Fruit fly (Drosophila melanogaster) ovary, adult (tissue): Measurements from ENCODE around the gene CG4593.
A peak's percentile ranks its signal among the peaks of the same experiment; 100 is the strongest.

Experiments used
- CG17801 ChIP-seq: fragments of 200-800 bp; optimal IDR thresholded peaks from 2 replicates; lab custom pipeline; 2019; ENCODE audit warnings: missing biosample characterization, mild to moderate bottlenecking, missing genetic modification characterization, moderate library complexity; ENCODE audit not compliant: partially characterized antibody

The CG4593 gene

DNA sequence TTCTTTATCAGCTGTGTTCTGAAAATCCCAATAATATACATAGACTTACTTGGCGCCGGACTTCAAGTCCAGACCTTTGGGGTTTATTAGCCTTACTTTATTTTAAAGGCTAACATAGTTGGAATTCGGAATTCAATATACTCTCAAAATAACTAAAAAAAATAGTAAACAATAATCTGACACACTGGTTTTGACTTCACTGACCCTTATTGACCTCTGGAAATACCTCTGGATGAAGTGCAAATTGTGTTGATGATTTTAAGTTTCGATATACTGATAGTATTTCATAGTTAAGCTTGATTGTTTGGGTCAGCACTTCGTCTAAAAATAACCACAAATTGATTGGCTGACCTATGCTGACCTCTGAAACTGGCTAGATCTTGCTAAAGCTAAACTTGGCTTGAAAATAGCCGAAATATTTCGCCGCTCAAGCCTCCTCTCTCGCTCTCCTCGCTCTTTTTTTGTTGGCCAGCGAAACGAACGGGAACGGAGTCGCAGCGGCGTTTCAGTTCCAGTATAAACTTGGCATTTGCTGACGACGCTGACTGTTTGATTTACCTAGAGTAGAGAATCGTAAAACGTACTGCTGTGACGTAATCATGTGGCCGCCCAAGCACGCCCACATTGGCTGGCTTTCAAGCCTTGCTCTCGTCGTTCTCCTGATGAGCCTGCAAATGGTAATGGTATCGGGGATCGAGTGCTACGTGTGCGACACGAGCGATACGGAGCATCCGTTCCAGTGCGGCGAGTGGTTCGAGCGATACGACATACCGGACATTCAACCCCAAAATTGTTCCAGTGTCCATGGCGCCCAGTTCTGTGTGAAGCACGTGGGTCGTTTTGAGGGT lies 27.5 kb upstream of the CG4593 start, which contains the start of gene bou:
Gene bou (plus strand): TSS at position 507 of the 848 bp plus-strand sequence.
- TF ChIP-seq CG17801 (GFP tag; lab: Kevin White, UChicago), result peak; percentile 11

DNA sequence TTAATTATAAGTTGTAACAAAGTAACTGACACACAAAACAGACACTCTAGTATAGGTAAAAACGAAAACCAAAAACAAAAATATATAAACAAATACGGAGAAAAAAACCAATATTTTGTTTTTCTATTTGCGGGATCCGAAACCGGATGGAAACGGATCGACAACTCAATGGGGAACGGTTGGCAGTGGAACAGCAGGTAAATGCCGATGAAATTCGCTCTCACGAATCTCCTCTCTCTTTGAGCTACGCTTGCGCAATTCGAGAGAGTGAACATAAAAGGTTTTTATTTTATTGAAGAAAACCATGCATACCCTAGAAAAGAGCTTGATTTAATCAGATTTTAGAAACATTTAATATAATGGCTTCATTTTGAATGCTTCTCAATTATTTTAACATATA lies 26.6 kb upstream of the CG4593 start:
- TF ChIP-seq CG17801 (GFP tag; lab: Kevin White, UChicago), result no peak

DNA sequence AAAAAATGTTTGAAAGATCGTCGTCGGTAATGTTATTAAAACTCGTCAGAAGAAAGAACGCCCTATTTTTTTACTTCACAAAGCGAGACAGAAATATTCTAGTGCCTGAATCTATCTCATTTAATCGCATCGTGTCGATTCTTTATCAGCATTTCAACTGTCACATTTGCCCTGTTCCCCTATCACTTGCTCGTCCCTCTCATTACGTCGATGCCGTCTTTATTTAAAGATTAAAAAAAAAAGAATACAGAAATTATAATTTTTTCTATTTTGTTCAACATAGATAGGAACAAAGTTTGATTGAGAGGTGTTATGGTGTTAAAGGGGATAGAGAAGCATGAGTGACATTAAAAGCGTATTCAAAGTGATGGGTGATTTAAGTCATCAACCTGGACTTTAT lies 25.6 kb upstream of the CG4593 start:
- TF ChIP-seq CG17801 (GFP tag; lab: Kevin White, UChicago), result no peak

DNA sequence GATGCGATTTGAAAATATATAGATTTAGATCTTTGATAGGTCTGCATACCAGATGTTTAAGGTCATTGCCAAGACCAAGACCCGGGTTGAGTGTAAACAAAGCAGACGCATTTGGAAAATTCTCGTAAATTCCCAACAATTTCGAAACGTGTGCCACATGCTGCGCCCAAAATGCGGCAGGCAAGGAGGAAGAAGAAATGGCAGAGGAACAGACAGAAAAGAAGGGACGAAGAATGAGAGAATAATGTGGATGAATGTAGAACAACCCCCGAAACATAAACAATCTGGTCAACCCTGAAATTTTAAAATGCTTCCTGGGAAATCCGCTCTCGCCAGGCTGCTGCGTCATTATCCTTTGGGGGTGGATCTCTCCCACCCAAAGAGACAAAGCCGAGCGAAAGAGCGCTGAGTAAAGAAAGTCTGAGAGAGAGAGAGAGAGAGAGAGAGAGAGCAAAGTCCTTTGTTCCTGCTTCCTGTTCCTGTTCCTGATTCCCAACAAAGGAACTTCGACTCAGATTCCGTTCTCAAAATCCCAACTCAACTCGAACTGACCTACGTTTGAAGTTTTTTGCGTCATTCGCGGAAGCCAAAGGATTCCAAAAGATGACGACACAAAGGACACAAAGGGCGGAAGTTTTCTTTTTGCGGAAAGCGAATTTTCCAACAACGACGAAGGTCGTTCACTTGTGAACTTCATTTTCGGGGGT lies 24.9 kb upstream of the CG4593 start:
- TF ChIP-seq CG17801 (GFP tag; lab: Kevin White, UChicago), result no peak

DNA sequence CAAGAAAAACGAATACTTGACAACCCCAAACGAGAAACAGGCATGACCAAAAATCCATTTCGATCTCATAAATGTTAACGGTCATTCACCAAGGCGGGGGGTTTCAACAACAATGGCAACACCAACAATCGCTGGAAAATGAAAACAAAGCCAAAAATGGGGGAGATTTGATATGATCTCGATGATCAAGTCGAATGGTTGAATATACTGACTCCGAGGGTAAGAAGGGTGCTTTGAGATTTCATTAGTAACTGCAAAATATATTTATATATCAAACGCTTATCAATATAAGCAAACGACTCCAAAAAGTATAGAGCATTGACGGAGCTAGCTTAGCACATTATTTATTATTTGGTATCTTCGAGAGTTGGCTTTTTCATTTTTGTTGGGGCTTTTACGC lies 23.6 kb upstream of the CG4593 start:
- no peak for TF ChIP-seq CG17801 (GFP tag; lab: Kevin White, UChicago)

DNA sequence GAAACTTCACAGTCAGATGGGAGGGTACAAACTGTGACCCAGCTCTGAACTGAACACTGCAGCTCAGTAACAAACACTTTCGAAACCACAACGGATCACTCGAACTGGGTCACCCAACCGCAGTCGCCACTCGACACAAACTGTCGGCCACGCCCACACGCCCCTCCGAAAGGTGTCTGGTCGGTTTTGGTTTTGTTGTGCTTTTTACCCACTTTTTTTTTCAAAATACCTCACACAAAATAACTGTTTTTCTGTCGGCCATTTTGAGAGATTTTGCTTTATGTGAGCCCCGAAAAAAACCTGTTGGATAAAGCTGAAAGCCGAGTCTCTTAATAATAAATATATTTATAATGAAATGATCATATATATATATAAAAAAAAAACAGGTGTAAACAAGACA lies 22.4 kb upstream of the CG4593 start, which contains the start of gene ogre:
Gene ogre (minus strand): TSS at position 33 of the 400 bp plus-strand sequence.
- TF ChIP-seq CG17801 (GFP tag; lab: Kevin White, UChicago), result no peak

DNA sequence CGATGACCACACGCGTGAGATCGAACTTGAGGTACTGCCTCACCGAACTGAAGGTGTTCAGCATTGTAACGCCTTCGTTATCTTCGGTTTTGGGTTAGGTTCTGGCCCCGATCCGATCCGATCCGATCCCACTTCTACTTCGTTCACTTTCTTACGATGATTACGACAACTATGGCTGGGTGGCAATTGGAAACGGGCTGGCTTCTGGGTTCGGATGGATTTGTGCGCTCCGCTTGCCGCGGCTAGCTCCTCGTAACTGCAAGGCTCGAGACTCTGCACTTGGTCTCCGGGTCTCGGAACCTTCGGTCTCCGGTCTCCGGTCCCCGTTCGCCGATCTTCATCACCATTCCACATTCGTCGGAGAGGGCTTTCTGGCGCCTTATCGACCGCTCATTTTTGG lies 20.3 kb upstream of the CG4593 start, which contains the start of gene Inx7:
Gene Inx7 (minus strand): TSS at position 263 of the 400 bp plus-strand sequence.
- TF ChIP-seq CG17801 (GFP tag; lab: Kevin White, UChicago), result no peak

DNA sequence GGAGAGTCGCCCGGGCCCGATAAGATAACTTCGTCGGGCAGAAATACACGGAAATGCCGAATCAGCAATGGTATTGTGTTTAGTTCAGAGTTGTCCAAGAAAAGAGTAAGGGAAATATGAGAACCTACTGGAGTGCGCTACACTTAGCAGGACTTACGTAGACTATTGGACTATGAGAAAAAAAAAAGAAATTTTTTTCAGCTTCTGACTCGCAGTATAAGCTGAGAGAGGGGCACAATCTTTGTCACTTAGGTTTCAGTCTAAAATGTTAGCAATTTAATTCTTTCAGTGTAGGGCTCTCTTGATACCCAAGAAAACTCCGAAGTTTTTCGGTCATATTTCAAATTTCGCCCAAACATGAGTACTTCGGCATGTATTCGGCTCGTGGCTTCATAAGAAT lies 19.9 kb upstream of the CG4593 start:
- TF ChIP-seq CG17801 (GFP tag; lab: Kevin White, UChicago), result peak; percentile 35

DNA sequence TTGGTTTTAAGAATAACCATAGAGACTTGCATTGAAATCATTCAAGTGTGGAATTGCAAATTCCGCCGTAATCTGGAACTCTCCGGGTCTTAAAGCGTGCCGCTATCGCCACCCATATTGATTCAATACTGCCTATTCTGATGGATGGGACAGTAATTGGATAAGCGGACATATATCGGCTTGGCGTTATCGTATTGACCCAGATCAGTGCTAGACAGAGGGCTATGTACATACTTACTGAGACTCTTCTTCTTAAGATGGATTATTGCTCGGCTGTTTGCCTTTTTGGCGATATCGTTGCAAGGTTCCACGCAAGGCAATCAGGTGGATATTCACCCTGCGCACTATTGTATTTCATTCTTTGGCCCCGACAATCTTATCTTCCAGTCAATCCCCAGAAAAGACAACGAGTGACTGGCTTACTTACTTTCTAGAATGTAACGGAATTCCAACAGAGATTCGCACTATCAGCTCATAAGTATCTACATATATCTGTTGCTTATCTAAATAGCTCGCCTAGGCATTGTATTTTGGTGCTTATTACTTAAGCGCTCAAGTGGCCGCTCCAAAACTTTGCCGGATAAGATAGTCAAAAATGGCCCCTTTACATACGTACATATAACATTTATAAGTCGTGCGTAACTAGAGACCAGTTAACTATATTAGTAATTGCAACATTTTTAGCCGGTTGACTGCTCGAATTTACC lies 19.1 kb upstream of the CG4593 start:
- TF ChIP-seq CG17801 (GFP tag; lab: Kevin White, UChicago), result no peak

DNA sequence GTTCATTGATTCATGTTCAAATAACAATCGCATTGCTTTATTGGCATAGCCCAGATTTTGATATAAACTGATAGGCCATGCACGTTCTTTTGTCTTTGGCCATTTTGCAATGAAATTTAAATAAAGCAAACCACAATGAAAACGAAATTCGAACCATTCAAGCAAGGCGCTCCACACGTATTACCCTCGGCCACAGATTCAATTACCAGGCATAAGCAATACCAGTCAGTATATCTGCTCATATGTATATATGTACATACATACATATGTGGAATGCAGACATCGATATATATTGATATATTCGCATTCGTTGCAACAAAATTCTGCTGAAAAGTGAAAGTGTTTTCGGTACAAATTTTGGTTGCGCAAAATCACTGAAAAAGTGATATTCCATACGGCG lies 18.4 kb upstream of the CG4593 start:
- no peak for TF ChIP-seq CG17801 (GFP tag; lab: Kevin White, UChicago)

DNA sequence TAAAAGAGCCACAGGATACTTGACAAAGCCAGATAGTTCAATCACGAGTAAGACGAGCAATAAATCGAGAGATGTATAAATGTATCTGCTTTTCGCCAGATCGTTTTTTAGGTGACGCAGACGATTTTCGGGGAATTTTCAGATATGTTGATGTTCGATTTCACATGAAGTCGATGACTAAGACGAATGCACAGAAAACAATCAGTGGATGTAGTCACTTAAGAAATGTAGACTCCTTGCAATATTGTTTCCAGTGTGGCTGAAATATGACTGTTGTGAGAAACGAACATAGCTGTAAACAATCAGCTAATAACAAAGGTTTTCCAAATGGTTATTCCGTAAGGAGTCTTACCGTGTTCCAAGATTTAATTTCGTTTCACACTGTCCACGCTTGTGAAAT lies 17.6 kb upstream of the CG4593 start:
- no peak for TF ChIP-seq CG17801 (GFP tag; lab: Kevin White, UChicago)

DNA sequence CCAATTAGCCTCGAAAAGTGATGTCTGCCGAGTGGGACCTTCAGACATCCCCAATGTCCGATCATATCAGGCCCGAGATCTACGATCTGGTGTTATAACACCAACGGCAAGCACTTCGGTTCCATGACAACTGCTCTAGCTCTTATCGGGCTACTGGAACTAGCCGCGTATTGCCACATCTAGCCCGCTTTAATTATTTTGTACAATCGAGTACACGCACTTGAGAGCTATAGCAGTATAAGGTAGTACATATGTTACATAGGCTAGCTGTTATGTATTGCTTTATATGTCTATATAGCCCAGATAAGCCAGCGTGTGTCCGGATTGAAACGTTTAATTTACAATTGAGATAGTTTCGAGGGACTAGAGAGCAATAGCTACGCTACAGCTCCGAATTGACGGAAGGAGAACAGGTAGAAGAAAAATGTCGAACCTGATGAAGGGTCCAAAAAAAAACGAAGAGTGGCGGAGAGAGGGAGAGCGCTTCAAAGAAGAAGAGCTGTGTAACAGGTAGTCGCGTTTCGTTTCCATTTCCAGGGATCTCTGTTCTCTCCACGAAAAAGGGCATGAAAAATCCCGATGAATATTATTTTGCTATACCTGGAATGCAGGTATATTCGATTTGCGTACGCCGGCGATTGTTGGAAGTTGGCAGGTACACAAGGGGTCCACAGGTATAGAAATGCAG lies 16.6 kb upstream of the CG4593 start:
- no peak for TF ChIP-seq CG17801 (GFP tag; lab: Kevin White, UChicago)

DNA sequence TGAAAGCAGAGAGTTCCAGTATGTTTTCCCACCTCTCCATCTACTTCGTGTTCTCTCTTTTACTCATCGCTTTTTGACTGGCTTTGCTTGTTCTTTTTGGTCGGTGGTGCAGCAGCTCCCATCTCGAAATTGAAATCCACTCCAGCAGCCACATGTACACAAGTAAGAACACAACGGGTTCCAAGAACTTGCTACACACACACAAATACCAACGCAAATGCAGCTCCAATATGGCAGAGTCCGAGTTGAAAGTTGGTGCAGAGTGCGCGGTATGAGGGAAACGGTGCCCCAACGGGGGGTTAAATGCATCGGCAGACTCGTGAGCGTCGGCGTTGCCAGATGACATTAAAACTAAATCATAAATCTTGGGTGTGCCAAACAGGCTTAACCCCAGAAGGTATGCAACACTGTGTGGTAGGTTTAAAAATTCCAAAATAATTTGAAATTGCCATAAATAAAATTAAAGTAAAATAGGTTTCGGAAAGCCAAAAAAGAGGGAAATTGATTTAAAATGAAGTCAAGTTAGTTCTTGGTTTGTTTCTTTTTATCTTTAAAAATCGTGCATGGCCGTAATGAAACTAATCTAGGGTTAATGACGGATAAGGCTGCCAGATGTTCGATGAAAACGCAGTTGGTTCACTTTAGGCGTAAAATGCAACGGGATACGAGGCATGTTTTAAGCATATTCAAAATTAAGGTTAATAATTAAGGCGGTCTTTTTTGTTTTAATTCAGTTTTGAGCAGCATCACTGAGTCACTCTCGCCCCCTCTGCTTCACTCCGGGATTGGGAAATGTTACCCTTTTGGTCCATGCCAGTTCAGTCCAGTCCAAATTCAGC lies 15.8 kb upstream of the CG4593 start:
- peak; percentile 22 for TF ChIP-seq CG17801 (GFP tag; lab: Kevin White, UChicago)

DNA sequence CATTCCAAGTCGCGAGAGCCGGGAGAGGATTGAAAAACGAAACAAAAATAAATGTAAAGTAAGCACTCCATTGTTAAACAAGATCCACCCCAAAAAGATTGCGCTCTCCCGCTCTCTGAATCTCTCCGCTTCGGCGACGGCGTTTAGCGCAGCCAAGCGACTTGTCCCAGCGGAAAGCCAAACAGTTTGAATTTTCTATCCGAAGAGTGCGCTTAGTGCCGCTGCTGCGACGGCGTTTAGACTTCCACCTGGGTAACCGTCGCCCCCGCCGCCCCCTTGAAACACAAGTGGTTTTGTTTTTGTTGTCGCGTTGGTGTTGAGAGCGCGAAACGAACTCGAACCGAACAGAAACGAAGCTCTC lies 15.2 kb upstream of the CG4593 start, which contains the start of gene Inx2:
Gene Inx2 (plus strand): TSS at position 181 of the 361 bp plus-strand sequence.
- peak; percentile 85 for TF ChIP-seq CG17801 (GFP tag; lab: Kevin White, UChicago)
